Worm (Caenorhabditis elegans) whole organism, L2 larva: ENCODE data around the gene rpn-13.

Experiments used
- C34F6.9 ChIP-seq: fragments of 150-350 bp; optimal IDR thresholded peaks from 2 replicates; lab custom pipeline; 2014; ENCODE audit warnings: missing biosample characterization, missing genetic modification characterization
- F13H6.1 ChIP-seq: sonication (generic microtip); optimal IDR thresholded peaks from 2 replicates; lab custom pipeline; 2016; ENCODE audit warnings: missing genetic modification characterization, missing compliant biosample characterization
- Y55F3AM.14 ChIP-seq: fragments of 200-800 bp; sonication (Bioruptor generic); optimal IDR thresholded peaks from 2 replicates; lab custom pipeline; 2018; ENCODE audit warnings: mild to moderate bottlenecking, missing genetic modification characterization, missing compliant biosample characterization
- ZK546.5 ChIP-seq: sonication (generic microtip); optimal IDR thresholded peaks from 2 replicates; lab custom pipeline; 2017; ENCODE audit warnings: missing biosample characterization, missing genetic modification characterization
- alr-1 ChIP-seq: fragments of 150-350 bp; optimal IDR thresholded peaks from 2 replicates; lab custom pipeline; 2014; ENCODE audit warnings: missing biosample characterization, missing genetic modification characterization
- aly-2 ChIP-seq: fragments of 150-350 bp; optimal IDR thresholded peaks from 2 replicates; lab custom pipeline; 2014; ENCODE audit warnings: missing biosample characterization, missing genetic modification characterization
- ama-1 ChIP-seq: fragments of 150-350 bp; optimal IDR thresholded peaks from 2 replicates; lab custom pipeline; 2018; ENCODE audit warnings: inconsistent platforms
- blmp-1 ChIP-seq: sonication (generic microtip); optimal IDR thresholded peaks from 2 replicates; lab custom pipeline; 2017; ENCODE audit warnings: missing genetic modification characterization, mild to moderate bottlenecking, missing compliant biosample characterization, antibody characterized with exemption, moderate library complexity; ENCODE audit not compliant: insufficient read depth
- ceh-16 ChIP-seq: fragments of 150-350 bp; optimal IDR thresholded peaks from 2 replicates; lab custom pipeline; 2014; ENCODE audit warnings: missing biosample characterization, missing genetic modification characterization
- ceh-82 ChIP-seq: fragments of 150-350 bp; optimal IDR thresholded peaks from 2 replicates; lab custom pipeline; 2014; ENCODE audit warnings: missing biosample characterization, missing genetic modification characterization
- crh-2 ChIP-seq: sonication (generic microtip); optimal IDR thresholded peaks from 2 replicates; lab custom pipeline; 2017; ENCODE audit warnings: missing biosample characterization, missing genetic modification characterization
- dmd-4 ChIP-seq: sonication (generic microtip); optimal IDR thresholded peaks from 2 replicates; lab custom pipeline; 2017; ENCODE audit warnings: missing biosample characterization, missing genetic modification characterization
- egl-27 ChIP-seq: sonication (generic microtip); optimal IDR thresholded peaks from 3 replicates; lab custom pipeline; 2017; ENCODE audit warnings: missing biosample characterization, missing genetic modification reagents, missing genetic modification characterization
- elt-1 ChIP-seq: fragments of 150-350 bp; optimal IDR thresholded peaks from 2 replicates; lab custom pipeline; 2014; ENCODE audit warnings: missing biosample characterization, missing genetic modification characterization
- elt-3 ChIP-seq: sonication (generic microtip); optimal IDR thresholded peaks from 2 replicates; lab custom pipeline; 2017; ENCODE audit warnings: missing biosample characterization, missing genetic modification characterization
- fos-1 ChIP-seq: fragments of 150-350 bp; optimal IDR thresholded peaks from 2 replicates; lab custom pipeline; 2014; ENCODE audit warnings: missing biosample characterization, missing genetic modification characterization
- gmeb-1 ChIP-seq: fragments of 150-350 bp; optimal IDR thresholded peaks from 2 replicates; lab custom pipeline; 2014; ENCODE audit warnings: missing biosample characterization, missing genetic modification characterization
- lin-11 ChIP-seq: fragments of 150-350 bp; sonication (generic microtip); optimal IDR thresholded peaks from 2 replicates; lab custom pipeline; 2014; ENCODE audit warnings: missing biosample characterization, missing genetic modification characterization, inconsistent platforms, mixed read lengths
- lin-13 ChIP-seq: fragments of 150-350 bp; optimal IDR thresholded peaks from 2 replicates; lab custom pipeline; 2014; ENCODE audit warnings: missing biosample characterization, missing genetic modification reagents, missing genetic modification characterization
- lin-39 ChIP-seq: fragments of 150-350 bp; optimal IDR thresholded peaks from 2 replicates; lab custom pipeline; 2014; ENCODE audit warnings: missing biosample characterization, missing genetic modification reagents, missing genetic modification characterization
- lsy-2 ChIP-seq, 2 experiments: fragments of 150-350 bp in 1 of 2; sonication (generic microtip) in 1 of 2; optimal IDR thresholded peaks; 2 replicates each; lab custom pipeline; 2014 to 2017; ENCODE audit warnings: missing biosample characterization in 2 of 2, missing genetic modification characterization in 2 of 2
- mdl-1 ChIP-seq, 2 experiments: fragments of 150-350 bp in 1 of 2; sonication (generic microtip) in 1 of 2; optimal IDR thresholded peaks; 2 replicates each; lab custom pipeline; 2017; ENCODE audit warnings: missing biosample characterization in 2 of 2, missing genetic modification characterization in 2 of 2
- nhr-10 ChIP-seq: sonication (generic microtip); optimal IDR thresholded peaks from 2 replicates; lab custom pipeline; 2017; ENCODE audit warnings: missing biosample characterization, missing genetic modification characterization
- nhr-11 ChIP-seq: fragments of 150-350 bp; optimal IDR thresholded peaks from 2 replicates; lab custom pipeline; 2014; ENCODE audit warnings: missing biosample characterization, missing genetic modification characterization
- nhr-129 ChIP-seq: fragments of 150-350 bp; optimal IDR thresholded peaks from 2 replicates; lab custom pipeline; 2014; ENCODE audit warnings: missing biosample characterization, missing genetic modification characterization
- nhr-21 ChIP-seq: fragments of 150-350 bp; optimal IDR thresholded peaks from 2 replicates; lab custom pipeline; 2014; ENCODE audit warnings: missing biosample characterization, missing genetic modification characterization
- nhr-23 ChIP-seq: fragments of 150-350 bp; optimal IDR thresholded peaks from 2 replicates; lab custom pipeline; 2014; ENCODE audit warnings: missing biosample characterization, missing genetic modification reagents, missing genetic modification characterization
- nhr-237 ChIP-seq: fragments of 150-350 bp; optimal IDR thresholded peaks from 2 replicates; lab custom pipeline; 2014; ENCODE audit warnings: missing biosample characterization, missing genetic modification characterization
- nhr-25 ChIP-seq: fragments of 150-350 bp; sonication (generic microtip); optimal IDR thresholded peaks from 3 replicates; lab custom pipeline; 2014; ENCODE audit warnings: missing biosample characterization, missing genetic modification characterization
- nhr-6 ChIP-seq: fragments of 150-350 bp; optimal IDR thresholded peaks from 2 replicates; lab custom pipeline; 2014; ENCODE audit warnings: missing biosample characterization, missing genetic modification characterization
- peb-1 ChIP-seq: fragments of 150-350 bp; optimal IDR thresholded peaks from 2 replicates; lab custom pipeline; 2014; ENCODE audit warnings: missing biosample characterization, missing genetic modification characterization
- sem-4 ChIP-seq: fragments of 150-350 bp; optimal IDR thresholded peaks from 2 replicates; lab custom pipeline; 2014; ENCODE audit warnings: missing biosample characterization, missing genetic modification reagents, missing genetic modification characterization
- skn-1 ChIP-seq: sonication (generic microtip); optimal IDR thresholded peaks from 2 replicates; lab custom pipeline; 2017; ENCODE audit warnings: missing biosample characterization, missing genetic modification characterization
- sma-3 ChIP-seq: sonication (generic microtip); optimal IDR thresholded peaks from 2 replicates; lab custom pipeline; 2016; ENCODE audit warnings: missing genetic modification reagents, missing genetic modification characterization, missing compliant biosample characterization
- sma-9 ChIP-seq, 2 experiments: fragments of 150-350 bp in 1 of 2; sonication (generic microtip) in 1 of 2; optimal IDR thresholded peaks; 2 replicates each; lab custom pipeline; 2014 to 2016; ENCODE audit warnings: missing genetic modification characterization in 2 of 2, mild to moderate bottlenecking in 1 of 2, missing biosample characterization in 1 of 2, missing compliant biosample characterization in 1 of 2, missing genetic modification reagents in 1 of 2, moderate library complexity in 1 of 2
- unc-39 ChIP-seq: fragments of 150-350 bp; optimal IDR thresholded peaks from 2 replicates; lab custom pipeline; 2014; ENCODE audit warnings: missing biosample characterization, missing genetic modification characterization
- unc-62 ChIP-seq: fragments of 150-350 bp; optimal IDR thresholded peaks from 2 replicates; lab custom pipeline; 2014; ENCODE audit warnings: missing biosample characterization, missing genetic modification reagents, missing genetic modification characterization
- ztf-1 ChIP-seq: fragments of 200-800 bp; sonication (Bioruptor generic); conservative IDR thresholded peaks from 2 replicates; pipeline ENCODE4 v1.3.6; 2022; ENCODE audit warnings: missing genetic modification characterization, missing compliant biosample characterization
- ztf-11 ChIP-seq: sonication (generic microtip); optimal IDR thresholded peaks from 2 replicates; lab custom pipeline; 2017; ENCODE audit warnings: missing biosample characterization, missing genetic modification characterization
- ztf-4 ChIP-seq: fragments of 150-350 bp; optimal IDR thresholded peaks from 2 replicates; lab custom pipeline; 2014; ENCODE audit warnings: missing biosample characterization, missing genetic modification characterization

rpn-13 gene

DNA sequence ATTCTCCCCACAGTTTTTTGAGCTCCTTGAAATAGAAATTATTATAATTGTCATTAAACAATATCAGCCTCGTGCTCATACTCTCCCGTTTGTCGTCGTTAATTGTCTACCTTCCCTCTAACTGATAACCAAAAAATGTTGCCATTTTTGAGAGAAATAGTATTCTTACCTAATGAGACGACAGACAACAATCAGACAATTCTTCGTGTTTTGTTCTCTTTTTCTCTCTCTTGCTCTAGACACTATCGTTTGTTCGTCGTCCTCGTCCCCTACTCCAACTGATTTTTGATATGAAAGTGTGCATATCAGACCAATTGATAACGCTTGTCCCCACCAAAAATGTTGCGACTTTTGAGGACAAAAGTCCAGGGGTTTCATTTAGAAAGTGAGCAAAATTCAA lies 19.8 kb upstream of the rpn-13 start:
- TF ChIP-seq ceh-82: no peak
- peak; percentile 5 for TF ChIP-seq sma-3 (GFP tag; lab: Kevin White, UChicago)
- peak; percentile 58 for TF ChIP-seq skn-1 (tag; lab: Kevin White, UChicago)
- peak; percentile 53 for TF ChIP-seq crh-2
- peak; percentile 78 for TF ChIP-seq fos-1 (tag; lab: Kevin White, UChicago)
- no peak for TF ChIP-seq lin-11 (tag; lab: Kevin White, UChicago)
- TF ChIP-seq F13H6.1 (tag; lab: Kevin White, UChicago): peak; percentile 15
- TF ChIP-seq dmd-4 (tag; lab: Kevin White, UChicago): no peak
- no peak for TF ChIP-seq ztf-4
- no peak for TF ChIP-seq ztf-1 (GFP tag; lab: Robert Waterston, UW)
- no peak for TF ChIP-seq C34F6.9 (tag; lab: Kevin White, UChicago)
- no peak for TF ChIP-seq nhr-10 (tag; lab: Kevin White, UChicago)
- no peak for TF ChIP-seq peb-1 (tag; lab: Kevin White, UChicago)
- TF ChIP-seq Y55F3AM.14: no peak
- peak in 1 of 2 experiments; percentile 16 for TF ChIP-seq mdl-1 (tag; optimal IDR thresholded peaks at IDR 0.05; lab: Kevin White, UChicago)
- no peak for TF ChIP-seq lin-39 (tag; lab: Kevin White, UChicago)
- peak; percentile 58 for TF ChIP-seq sma-9 (GFP tag; optimal IDR thresholded peaks at IDR 0.05; lab: Kevin White, UChicago)
- no peak for TF ChIP-seq sma-9 (tag; optimal IDR thresholded peaks at IDR 0.05; lab: Kevin White, UChicago)
- no peak for TF ChIP-seq nhr-237 (tag; lab: Kevin White, UChicago)
- TF ChIP-seq blmp-1 (tag; lab: Kevin White, UChicago): no peak
- no peak for TF ChIP-seq nhr-11 (tag; lab: Kevin White, UChicago)
- no peak for TF ChIP-seq alr-1
- peak; percentile 29 for TF ChIP-seq gmeb-1 (tag; lab: Kevin White, UChicago)
- no peak for TF ChIP-seq nhr-25 (tag; lab: Kevin White, UChicago)
- peak; percentile 9 for TF ChIP-seq nhr-129 (tag; lab: Kevin White, UChicago)
- TF ChIP-seq egl-27: no peak
- no peak for TF ChIP-seq lsy-2 (tag; optimal IDR thresholded peaks at IDR 0.05; lab: Kevin White, UChicago)
- TF ChIP-seq sem-4 (tag; lab: Kevin White, UChicago): no peak

DNA sequence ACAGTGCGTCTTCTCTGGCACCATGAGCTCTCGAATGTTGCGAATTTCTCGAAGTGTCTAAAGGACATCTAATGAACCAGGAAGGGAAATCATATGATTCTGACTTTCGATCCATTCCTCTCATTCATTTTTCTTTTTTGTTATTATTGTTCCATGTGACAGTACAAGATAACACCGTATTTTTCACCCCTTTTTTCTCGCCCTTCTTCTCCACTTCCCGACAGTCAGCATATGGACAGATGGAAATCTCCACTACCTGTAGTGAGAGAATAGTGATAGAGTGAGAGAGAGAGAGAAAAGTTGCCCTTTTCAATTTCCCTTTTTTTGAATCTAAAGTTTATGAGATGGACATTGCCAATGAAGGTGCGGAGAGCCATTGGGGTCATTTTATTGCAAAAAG lies 19.1 kb upstream of the rpn-13 start:
- TF ChIP-seq lin-11 (tag; lab: Kevin White, UChicago): no peak
- TF ChIP-seq gmeb-1 (tag; lab: Kevin White, UChicago): no peak
- peak; percentile 42 for TF ChIP-seq nhr-25 (tag; lab: Kevin White, UChicago)
- TF ChIP-seq F13H6.1 (tag; lab: Kevin White, UChicago): no peak
- no peak for TF ChIP-seq skn-1 (tag; lab: Kevin White, UChicago)
- TF ChIP-seq ztf-4: no peak
- TF ChIP-seq Y55F3AM.14: no peak
- TF ChIP-seq nhr-21: peak; percentile 41
- TF ChIP-seq nhr-6: no peak
- TF ChIP-seq ZK546.5: no peak
- no peak for TF ChIP-seq elt-1 (tag; lab: Kevin White, UChicago)
- no peak for TF ChIP-seq ztf-1 (GFP tag; lab: Robert Waterston, UW)
- no peak for TF ChIP-seq elt-3 (tag; lab: Kevin White, UChicago)
- TF ChIP-seq unc-62 (GFP tag; lab: Kevin White, UChicago): no peak
- TF ChIP-seq ceh-82: no peak
- TF ChIP-seq egl-27: peak; percentile 24
- TF ChIP-seq fos-1 (tag; lab: Kevin White, UChicago): no peak
- TF ChIP-seq sma-3 (GFP tag; lab: Kevin White, UChicago): peak; percentile 16
- TF ChIP-seq sma-9 (GFP tag; optimal IDR thresholded peaks at IDR 0.05; lab: Kevin White, UChicago): peak; percentile 73
- no peak for TF ChIP-seq sma-9 (tag; optimal IDR thresholded peaks at IDR 0.05; lab: Kevin White, UChicago)
- TF ChIP-seq alr-1: no peak
- TF ChIP-seq blmp-1 (tag; lab: Kevin White, UChicago): peak; percentile 89
- TF ChIP-seq unc-39: no peak
- peak; percentile 73 for TF ChIP-seq nhr-129 (tag; lab: Kevin White, UChicago)
- no peak for TF ChIP-seq crh-2
- TF ChIP-seq ama-1 (lab: Kevin White, UChicago): no peak
- no peak for TF ChIP-seq ztf-11 (tag; lab: Kevin White, UChicago)
- peak in 1 of 2 experiments; percentile 24 for TF ChIP-seq mdl-1 (tag; optimal IDR thresholded peaks at IDR 0.05; lab: Kevin White, UChicago)
- no peak for TF ChIP-seq lin-13 (GFP tag; lab: Kevin White, UChicago)
- peak in 1 of 2 experiments; percentile 35 for TF ChIP-seq lsy-2 (tag; optimal IDR thresholded peaks at IDR 0.05; lab: Kevin White, UChicago)
- no peak for TF ChIP-seq ceh-16 (tag; lab: Kevin White, UChicago)
- TF ChIP-seq nhr-23 (tag; lab: Kevin White, UChicago): no peak
- TF ChIP-seq aly-2 (tag; lab: Kevin White, UChicago): no peak
